Worm (Caenorhabditis elegans) whole organism, L4/young adult: ENCODE measurements around the gene F56D6.11.

Experiments used
- W03F9.2 ChIP-seq: fragments of 150-350 bp; optimal IDR thresholded peaks from 2 replicates; lab custom pipeline; 2014; ENCODE audit warnings: missing biosample characterization, missing genetic modification characterization
- dao-5 ChIP-seq: sonication (generic microtip); optimal IDR thresholded peaks from 2 replicates; lab custom pipeline; 2016; ENCODE audit warnings: missing genotype, missing genetic modification characterization, moderate library complexity, missing compliant biosample characterization
- him-1 ChIP-seq: sonication (generic microtip); optimal IDR thresholded peaks from 2 replicates; lab custom pipeline; 2016; ENCODE audit warnings: missing genotype, missing genetic modification reagents, missing genetic modification characterization, missing compliant biosample characterization

- no peak for TF ChIP-seq dao-5 (tag; lab: Kevin White, UChicago)
- TF ChIP-seq him-1 (tag; lab: Kevin White, UChicago), result no peak
- TF ChIP-seq W03F9.2, result no peak
Measured at ce11 chrIV:3904620-3905019, 1.7 kb downstream of the F56D6.11 start, which contains the start of gene F56D6.21.
